Worm (Caenorhabditis elegans): ENCODE results near the gene T01B11.1.

DNA sequence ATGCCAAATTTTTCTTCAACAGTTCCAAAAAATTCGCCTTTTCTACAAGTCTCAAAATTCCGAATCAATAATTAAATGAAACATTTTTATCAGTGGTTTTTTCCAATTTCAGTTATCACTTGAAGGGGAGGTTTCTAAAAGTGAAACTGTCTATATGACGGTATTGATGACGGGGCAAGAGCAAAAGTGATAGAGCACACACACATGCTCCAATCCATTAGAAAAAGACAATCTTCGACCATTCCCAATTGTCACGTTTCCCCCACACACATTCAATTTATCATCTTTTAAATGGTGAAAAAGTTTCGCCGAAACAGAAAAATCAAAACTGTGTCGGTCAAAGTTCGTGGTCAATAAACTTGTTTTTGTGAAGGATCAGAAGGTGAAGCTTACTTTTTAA lies 6.2 kb downstream of the T01B11.1 start:
- TF ChIP-seq scrt-1 (GFP tag; IDR thresholded peaks at IDR 0.05) (no peak), hmg-4 (GFP tag; optimal IDR thresholded peaks at IDR 0.05) (no peak), F13C5.2 (tag; optimal IDR thresholded peaks at IDR 0.05) (no peak), ets-7 (tag; optimal IDR thresholded peaks at IDR 0.05) (no peak)
